Fruit fly (Drosophila melanogaster) whole organism, embryonic: ENCODE measurements around the gene Indy-2.

Source experiments
- Abd-B ChIP-seq: fragments of 200-800 bp; sonication (Bioruptor generic); optimal IDR thresholded peaks from 2 replicates; lab custom pipeline; 2018; ENCODE audit warnings: missing biosample characterization, mild to moderate bottlenecking, missing genetic modification characterization, moderate library complexity
- Blimp-1 ChIP-seq: fragments of 200-800 bp; sonication (Bioruptor generic); optimal IDR thresholded peaks from 3 replicates; lab custom pipeline; 2018; ENCODE audit warnings: missing biosample characterization, missing genetic modification characterization, mild to moderate bottlenecking, moderate library complexity, missing genetic modification reagents
- CG10543 ChIP-seq: fragments of 200-800 bp; sonication (Bioruptor generic); optimal IDR thresholded peaks from 3 replicates; lab custom pipeline; 2017; ENCODE audit warnings: missing biosample characterization, mild to moderate bottlenecking, missing genetic modification characterization, moderate library complexity
- CG12104 ChIP-seq: fragments of 200-800 bp; sonication (Bioruptor generic); optimal IDR thresholded peaks from 3 replicates; lab custom pipeline; 2016; ENCODE audit warnings: missing biosample characterization, missing genetic modification characterization
- CG13287 ChIP-seq: fragments of 200-800 bp; sonication (Bioruptor generic); IDR thresholded peaks from 2 replicates; pipeline ENCODE4 v1.3.6; 2022; ENCODE audit warnings: missing biosample characterization, missing genetic modification characterization; ENCODE audit not compliant: partially characterized antibody
- CG16779 ChIP-seq: fragments of 200-800 bp; sonication (Bioruptor generic); IDR thresholded peaks from 2 replicates; pipeline ENCODE4 v1.3.6; 2022; ENCODE audit warnings: missing biosample characterization, missing genetic modification characterization
- CG17385 ChIP-seq: fragments of 200-800 bp; sonication (Bioruptor generic); optimal IDR thresholded peaks from 3 replicates; lab custom pipeline; 2018; ENCODE audit warnings: missing biosample characterization, mild to moderate bottlenecking, missing genetic modification characterization
- CG2116 ChIP-seq: fragments of 200-800 bp; sonication (Bioruptor generic); optimal IDR thresholded peaks from 3 replicates; lab custom pipeline; 2018; ENCODE audit warnings: missing biosample characterization, mild to moderate bottlenecking, missing genetic modification characterization
- CG2120 ChIP-seq: fragments of 200-800 bp; sonication (Bioruptor generic); optimal IDR thresholded peaks from 3 replicates; lab custom pipeline; 2016; ENCODE audit warnings: missing biosample characterization, missing genetic modification characterization
- CG2202 ChIP-seq: fragments of 200-800 bp; sonication (Bioruptor generic); optimal IDR thresholded peaks from 2 replicates; lab custom pipeline; 2018; ENCODE audit warnings: missing biosample characterization, mild to moderate bottlenecking, missing genetic modification characterization
- CG2678 ChIP-seq: fragments of 200-800 bp; sonication (Bioruptor generic); optimal IDR thresholded peaks from 3 replicates; lab custom pipeline; 2019; ENCODE audit warnings: missing biosample characterization, mild to moderate bottlenecking, missing genetic modification characterization, moderate library complexity
- CG2712 ChIP-seq: fragments of 200-800 bp; optimal IDR thresholded peaks from 3 replicates; lab custom pipeline; 2019; ENCODE audit warnings: missing biosample characterization, mild to moderate bottlenecking, missing genetic modification characterization, moderate library complexity
- CG32767 ChIP-seq: fragments of 200-800 bp; sonication (Bioruptor generic); IDR thresholded peaks from 2 replicates; pipeline ENCODE4 v1.3.6; 2022; ENCODE audit warnings: missing biosample characterization, missing genetic modification characterization
- CG3281 ChIP-seq: fragments of 200-800 bp; sonication (Bioruptor generic); optimal IDR thresholded peaks from 3 replicates; lab custom pipeline; 2017; ENCODE audit warnings: missing biosample characterization, mild to moderate bottlenecking, missing genetic modification characterization
- CG34422 ChIP-seq: fragments of 200-800 bp; sonication (Bioruptor generic); IDR thresholded peaks from 3 replicates; pipeline ENCODE4 v1.3.6; 2022; ENCODE audit warnings: missing biosample characterization, missing genetic modification characterization
- CG4424 ChIP-seq: fragments of 200-800 bp; sonication (Bioruptor generic); optimal IDR thresholded peaks from 3 replicates; lab custom pipeline; 2016; ENCODE audit warnings: missing biosample characterization, missing genetic modification characterization
- CG6272 ChIP-seq: fragments of 200-800 bp; sonication (Bioruptor generic); IDR thresholded peaks from 2 replicates; pipeline ENCODE4 v1.3.6; 2022; ENCODE audit warnings: missing biosample characterization, missing genetic modification characterization
- CG6683 ChIP-seq: fragments of 200-800 bp; sonication (Bioruptor generic); optimal IDR thresholded peaks from 2 replicates; lab custom pipeline; 2017; ENCODE audit warnings: missing biosample characterization, mild to moderate bottlenecking, missing genetic modification characterization, missing genetic modification reagents
- CG7839 ChIP-seq: fragments of 200-800 bp; sonication (Bioruptor generic); optimal IDR thresholded peaks from 3 replicates; lab custom pipeline; 2018; ENCODE audit warnings: missing biosample characterization, mild to moderate bottlenecking, missing genetic modification characterization, moderate library complexity
- CG7963 ChIP-seq: fragments of 200-800 bp; sonication (Bioruptor generic); IDR thresholded peaks from 3 replicates; pipeline ENCODE4 v1.3.6; 2022; ENCODE audit warnings: missing biosample characterization, missing genetic modification characterization; ENCODE audit not compliant: partially characterized antibody
- CG8765 ChIP-seq: fragments of 200-800 bp; sonication (Bioruptor generic); IDR thresholded peaks from 2 replicates; pipeline ENCODE4 v1.3.6; 2022; ENCODE audit warnings: missing biosample characterization, missing genetic modification characterization
- CG9609 ChIP-seq: fragments of 200-800 bp; sonication (Bioruptor generic); optimal IDR thresholded peaks from 3 replicates; lab custom pipeline; 2016; ENCODE audit warnings: missing biosample characterization, missing genetic modification characterization
- CG9876 ChIP-seq: fragments of 200-800 bp; sonication (Bioruptor generic); optimal IDR thresholded peaks from 2 replicates; lab custom pipeline; 2016; ENCODE audit warnings: missing biosample characterization, missing genetic modification characterization
- CoRest ChIP-seq: fragments of 200-800 bp; sonication (Bioruptor generic); optimal IDR thresholded peaks from 3 replicates; lab custom pipeline; 2018; ENCODE audit warnings: missing biosample characterization, mild to moderate bottlenecking, missing genetic modification characterization, moderate library complexity
- Dll ChIP-seq: fragments of 200-800 bp; sonication (Bioruptor generic); IDR thresholded peaks from 4 replicates; pipeline ENCODE4 v1.3.6; 2022; ENCODE audit warnings: missing biosample characterization, missing genetic modification characterization; ENCODE audit not compliant: partially characterized antibody
- Drgx ChIP-seq: fragments of 200-800 bp; sonication (Bioruptor generic); IDR thresholded peaks from 2 replicates; pipeline ENCODE4 v1.3.6; 2022; ENCODE audit warnings: missing biosample characterization, missing genetic modification characterization
- Gug ChIP-seq: fragments of 200-800 bp; sonication (Bioruptor generic); IDR thresholded peaks from 4 replicates; pipeline ENCODE4 v1.3.6; 2022; ENCODE audit warnings: missing biosample characterization, missing genetic modification characterization
- HLH4C ChIP-seq: fragments of 200-800 bp; sonication (Bioruptor generic); IDR thresholded peaks from 3 replicates; pipeline ENCODE4 v1.3.6; 2022; ENCODE audit warnings: missing biosample characterization, missing genetic modification characterization; ENCODE audit not compliant: partially characterized antibody
- HLH54F ChIP-seq: fragments of 200-800 bp; sonication (Bioruptor generic); optimal IDR thresholded peaks from 3 replicates; lab custom pipeline; 2016; ENCODE audit warnings: missing biosample characterization, missing genetic modification characterization
- Hr39 ChIP-seq: fragments of >200 bp; optimal IDR thresholded peaks from 2 replicates; lab custom pipeline; 2017
- Lpt ChIP-seq: fragments of >200 bp; optimal IDR thresholded peaks from 2 replicates; lab custom pipeline; 2018; ENCODE audit warnings: missing biosample characterization, missing genetic modification characterization
- Med ChIP-seq: fragments of 200-800 bp; sonication (Bioruptor generic); peaks from one replicate; lab custom pipeline; 2016; ENCODE audit warnings: missing biosample characterization, missing genetic modification characterization, mild to moderate bottlenecking, inconsistent platforms, moderate library complexity
- NFAT ChIP-seq: fragments of 200-800 bp; sonication (Bioruptor generic); IDR thresholded peaks from 2 replicates; pipeline ENCODE4 v1.3.6; 2022; ENCODE audit warnings: missing biosample characterization, missing genetic modification characterization
- NK7.1 ChIP-seq: fragments of 200-800 bp; sonication (Bioruptor generic); optimal IDR thresholded peaks from 3 replicates; lab custom pipeline; 2016; ENCODE audit warnings: missing biosample characterization, missing genetic modification characterization
- Nf-YB ChIP-seq: fragments of 200-800 bp; sonication (Bioruptor generic); optimal IDR thresholded peaks from 3 replicates; lab custom pipeline; 2019; ENCODE audit warnings: missing biosample characterization, mild to moderate bottlenecking, missing genetic modification characterization, moderate library complexity
- Opbp ChIP-seq: fragments of 200-800 bp; sonication (Bioruptor generic); IDR thresholded peaks from 3 replicates; pipeline ENCODE4 v1.3.6; 2022; ENCODE audit warnings: missing biosample characterization, missing genetic modification characterization; ENCODE audit not compliant: partially characterized antibody
- Ravus ChIP-seq: fragments of 200-800 bp; sonication (Bioruptor generic); IDR thresholded peaks from 2 replicates; pipeline ENCODE4 v1.3.6; 2022; ENCODE audit warnings: missing biosample characterization, missing genetic modification characterization
- Sox100B ChIP-seq: fragments of 200-800 bp; sonication (Bioruptor generic); optimal IDR thresholded peaks from 3 replicates; lab custom pipeline; 2018; ENCODE audit warnings: missing biosample characterization, mild to moderate bottlenecking, missing genetic modification characterization
- cg ChIP-seq: fragments of 200-800 bp; sonication (Bioruptor generic); optimal IDR thresholded peaks from 3 replicates; lab custom pipeline; 2019; ENCODE audit warnings: missing biosample characterization, mild to moderate bottlenecking, missing genetic modification characterization, moderate library complexity
- da ChIP-seq: fragments of 200-800 bp; sonication (Bioruptor generic); optimal IDR thresholded peaks from 2 replicates; lab custom pipeline; 2016; ENCODE audit warnings: missing biosample characterization, missing genetic modification characterization
- danr ChIP-seq: fragments of 200-800 bp; sonication (Bioruptor generic); IDR thresholded peaks from 2 replicates; pipeline ENCODE4 v1.3.6; 2022; ENCODE audit warnings: missing biosample characterization, missing genetic modification characterization
- dpn ChIP-seq, 2 experiments: fragments of 200-800 bp; sonication (Bioruptor generic); optimal IDR thresholded peaks; 3 replicates each; lab custom pipeline; 2016; ENCODE audit warnings: missing biosample characterization in 2 of 2, missing genetic modification characterization in 2 of 2
- hth ChIP-seq: fragments of >200 bp; optimal IDR thresholded peaks from 2 replicates; lab custom pipeline; 2017; ENCODE audit warnings: inconsistent platforms
- insv ChIP-seq, 2 experiments: fragments of 200-800 bp; sonication (Bioruptor generic); optimal IDR thresholded peaks; 3 replicates each; lab custom pipeline; 2016 to 2018; ENCODE audit warnings: missing biosample characterization in 2 of 2, missing genetic modification characterization in 2 of 2
- nom ChIP-seq: fragments of 200-800 bp; sonication (Bioruptor generic); optimal IDR thresholded peaks from 2 replicates; lab custom pipeline; 2017; ENCODE audit warnings: missing biosample characterization, missing genetic modification characterization, mild to moderate bottlenecking, moderate library complexity, missing genetic modification reagents
- pho ChIP-seq: fragments of 200-800 bp; sonication (Bioruptor generic); optimal IDR thresholded peaks from 2 replicates; lab custom pipeline; 2016; ENCODE audit warnings: missing biosample characterization, missing genetic modification characterization
- phol ChIP-seq: fragments of 200-800 bp; sonication (Bioruptor generic); optimal IDR thresholded peaks from 3 replicates; lab custom pipeline; 2018; ENCODE audit warnings: missing biosample characterization, mild to moderate bottlenecking, missing genetic modification characterization, moderate library complexity
- prd ChIP-seq, 3 experiments: fragments of >200 bp in 2 of 3; fragments of 200-800 bp in 1 of 3; sonication (Bioruptor generic) in 1 of 3; optimal IDR thresholded peaks in 2 of 3; IDR thresholded peaks in 1 of 3; 2 replicates in 2 of 3; 3 replicates in 1 of 3; pipeline versions ENCODE4 v1.3.6 to Lab custom; 2017 to 2022; ENCODE audit warnings: missing biosample characterization in 1 of 3, missing genetic modification characterization in 1 of 3
- pzg ChIP-seq: fragments of 200-800 bp; sonication (Bioruptor generic); optimal IDR thresholded peaks from 3 replicates; lab custom pipeline; 2018; ENCODE audit warnings: missing biosample characterization, mild to moderate bottlenecking, missing genetic modification characterization, moderate library complexity
- sens-2 ChIP-seq: fragments of 200-800 bp; sonication (Bioruptor generic); IDR thresholded peaks from 2 replicates; pipeline ENCODE4 v1.3.6; 2022; ENCODE audit warnings: missing biosample characterization, missing genetic modification characterization
- trem ChIP-seq: fragments of 200-800 bp; optimal IDR thresholded peaks from 3 replicates; lab custom pipeline; 2019; ENCODE audit warnings: missing biosample characterization, mild to moderate bottlenecking, missing genetic modification characterization, moderate library complexity

The Indy-2 gene

dm6 chr3R:20057501-20057900 lies 14.9 kb downstream of the Indy-2 start, which contains the start of gene mdlc (continued):
- TF ChIP-seq Lpt (GFP tag; lab: Kevin White, UChicago) (no peak), NK7.1 (no peak), Dll (GFP tag; lab: Robert Waterston, UW) (peak; percentile 75), CG9609 (GFP tag; lab: Kevin White, UChicago) (no peak), CG2202 (tag; lab: Kevin White, UChicago) (no peak), Gug (GFP tag; lab: Robert Waterston, UW) (no peak), CG7839 (tag; lab: Kevin White, UChicago) (peak; percentile 15), danr (GFP tag; lab: Robert Waterston, UW) (no peak), Nf-YB (GFP tag; lab: Kevin White, UChicago) (no peak), CG17385 (GFP tag; lab: Kevin White, UChicago) (peak; percentile 94), CG2678 (tag; lab: Kevin White, UChicago) (peak; percentile 33), CG4424 (peak; percentile 25), Drgx (no peak), CG2116 (GFP tag; lab: Kevin White, UChicago) (peak; percentile 15), pzg (peak; percentile 38), dpn (GFP tag; optimal IDR thresholded peaks at IDR 0.05; lab: Kevin White, UChicago) (peak in 1 of 2 experiments; percentile 0), CG3281 (GFP tag; lab: Kevin White, UChicago) (no peak), Blimp-1 (GFP tag; lab: Kevin White, UChicago) (no peak), CG10543 (GFP tag; lab: Kevin White, UChicago) (no peak), hth (lab: Kevin White, UChicago) (no peak), prd (optimal IDR thresholded peaks at IDR 0.05; lab: Kevin White, UChicago) (no peak), prd (GFP tag; IDR thresholded peaks at IDR 0.05; lab: Robert Waterston, UW) (peak; percentile 33; the same call in 1 of the 3 replicates), CoRest (peak; percentile 59), CG34422 (GFP tag; lab: Robert Waterston, UW) (peak; percentile 78; the same call in 1 of the 3 replicates), CG9876 (GFP tag; lab: Kevin White, UChicago) (no peak), Sox100B (GFP tag; lab: Kevin White, UChicago) (peak; percentile 11), trem (tag; lab: Kevin White, UChicago) (peak; percentile 35), Med (peak; percentile 63), nom (GFP tag; lab: Kevin White, UChicago) (no peak), CG2120 (GFP tag; lab: Kevin White, UChicago) (peak; percentile 10), CG6683 (no peak), HLH4C (no peak), Abd-B (peak; percentile 69), Ravus (GFP tag; lab: Robert Waterston, UW) (no peak), CG8765 (GFP tag; lab: Robert Waterston, UW) (no peak), pho (GFP tag; lab: Kevin White, UChicago) (no peak), da (no peak), CG32767 (GFP tag; lab: Robert Waterston, UW) (no peak), Hr39 (lab: Kevin White, UChicago) (no peak), insv (GFP tag; optimal IDR thresholded peaks at IDR 0.05; lab: Kevin White, UChicago) (no peak), cg (GFP tag; lab: Kevin White, UChicago) (no peak), CG7963 (GFP tag; lab: Robert Waterston, UW) (no peak), HLH54F (no peak), CG6272 (no peak), CG13287 (GFP tag; lab: Robert Waterston, UW) (peak; percentile 73), CG16779 (no peak), sens-2 (no peak), NFAT (no peak), CG12104 (GFP tag; lab: Kevin White, UChicago) (peak; percentile 2), Opbp (0 out of 3 replicates have a peak, but pooled peaks have one; percentile 31), CG2712 (tag; lab: Kevin White, UChicago) (no peak), phol (peak; percentile 51)
